Fruit fly (Drosophila melanogaster): ENCODE data around the gene CG6005.

CG6005 gene

dm6 chr3R:18993159-18993558 is 30.7 kb downstream of the CG6005 start:
- TF ChIP-seq HLH106 (tag; optimal IDR thresholded peaks at IDR 0.05) (no peak), Hnf4 (GFP tag; optimal IDR thresholded peaks at IDR 0.05) (no peak), rgr (GFP tag; optimal IDR thresholded peaks at IDR 0.05) (no peak), CG9705 (GFP tag; optimal IDR thresholded peaks at IDR 0.05) (no peak), brk (GFP tag; optimal IDR thresholded peaks at IDR 0.05) (no peak)

- TF ChIP-seq Vsx2 (GFP tag; optimal IDR thresholded peaks at IDR 0.05; ENCODE audit: partially characterized antibody) (no peak), usp (GFP tag; optimal IDR thresholded peaks at IDR 0.05) (no peak), woc (GFP tag; optimal IDR thresholded peaks at IDR 0.05) (no peak), h (GFP tag; optimal IDR thresholded peaks at IDR 0.05) (no peak), Myc (optimal IDR thresholded peaks at IDR 0.05) (no peak), CG32264 (GFP tag; optimal IDR thresholded peaks at IDR 0.05) (no peak), N (GFP tag; optimal IDR thresholded peaks at IDR 0.05) (no peak), Hr78 (GFP tag; optimal IDR thresholded peaks at IDR 0.05) (no peak)
Observed at dm6 chr3R:18991721-18992120, 32.1 kb downstream of the CG6005 start.

- TF ChIP-seq rgr (GFP tag; optimal IDR thresholded peaks at IDR 0.05) (peak; percentile 55), brk (GFP tag; optimal IDR thresholded peaks at IDR 0.05) (peak; percentile 15), jim (GFP tag; optimal IDR thresholded peaks at IDR 0.05) (no peak), usp (GFP tag; optimal IDR thresholded peaks at IDR 0.05) (no peak), Sp1 (GFP tag; optimal IDR thresholded peaks at IDR 0.05) (peak; percentile 77), h (GFP tag; optimal IDR thresholded peaks at IDR 0.05) (peak; percentile 66), HLH106 (tag; optimal IDR thresholded peaks at IDR 0.05) (peak; percentile 58), CG32264 (GFP tag; optimal IDR thresholded peaks at IDR 0.05) (no peak), lola (GFP tag; optimal IDR thresholded peaks at IDR 0.05) (no peak), OdsH (GFP tag; optimal IDR thresholded peaks at IDR 0.05) (peak; percentile 67), psq (GFP tag; optimal IDR thresholded peaks at IDR 0.05) (peak; percentile 60), pan (optimal IDR thresholded peaks at IDR 0.05) (no peak), Abd-B (GFP tag; optimal IDR thresholded peaks at IDR 0.05) (no peak), Jra (GFP tag; optimal IDR thresholded peaks at IDR 0.05) (peak; percentile 24), Rel (GFP tag; optimal IDR thresholded peaks at IDR 0.05) (no peak), Rel (tag; optimal IDR thresholded peaks at IDR 0.05) (no peak), br (GFP tag; optimal IDR thresholded peaks at IDR 0.05) (peak; percentile 52), Myc (optimal IDR thresholded peaks at IDR 0.05) (no peak), Mio (GFP tag; optimal IDR thresholded peaks at IDR 0.05) (no peak), dsf (GFP tag; optimal IDR thresholded peaks at IDR 0.05; ENCODE audit: borderline replicate concordance) (no peak), fru (GFP tag; optimal IDR thresholded peaks at IDR 0.05) (peak; percentile 80), sv (GFP tag; optimal IDR thresholded peaks at IDR 0.05) (no peak), CrebA (GFP tag; optimal IDR thresholded peaks at IDR 0.05; ENCODE audit: borderline replicate concordance) (no peak), foxo (GFP tag; optimal IDR thresholded peaks at IDR 0.05) (peak in 1 of 2 experiments; percentile 76), sage (GFP tag; optimal IDR thresholded peaks at IDR 0.05) (peak; percentile 7), Hr78 (GFP tag; optimal IDR thresholded peaks at IDR 0.05) (no peak), N (GFP tag; optimal IDR thresholded peaks at IDR 0.05) (no peak), ey (GFP tag; optimal IDR thresholded peaks at IDR 0.05) (peak; percentile 64), CG9705 (GFP tag; optimal IDR thresholded peaks at IDR 0.05) (no peak), Dif (GFP tag; optimal IDR thresholded peaks at IDR 0.05; ENCODE audit: partially characterized antibody) (no peak), dmrt93B (GFP tag; optimal IDR thresholded peaks at IDR 0.05) (peak; percentile 33), Hnf4 (GFP tag; optimal IDR thresholded peaks at IDR 0.05) (peak; percentile 49), GATAd (GFP tag; optimal IDR thresholded peaks at IDR 0.05) (no peak), woc (GFP tag; optimal IDR thresholded peaks at IDR 0.05) (peak; percentile 75), Dfd (GFP tag; optimal IDR thresholded peaks at IDR 0.05) (no peak), tai (GFP tag; optimal IDR thresholded peaks at IDR 0.05) (no peak), dl (GFP tag; optimal IDR thresholded peaks at IDR 0.05; ENCODE audit: insufficient read depth in 1 of 2, partially characterized antibody in 2 of 2) (no peak), Vsx2 (GFP tag; optimal IDR thresholded peaks at IDR 0.05; ENCODE audit: partially characterized antibody) (no peak)
Observed at dm6 chr3R:18990514-18990913, 33.3 kb downstream of the CG6005 start.
